Worm (Caenorhabditis elegans): ENCODE data around the gene plk-3.

ce11 chrIV:7439377-7439776, 33.6 kb downstream of the plk-3 start:
- TF ChIP-seq ttx-3 (tag; optimal IDR thresholded peaks at IDR 0.05) (no peak), pha-4 (tag; optimal IDR thresholded peaks at IDR 0.05) (no peak), ama-1 (optimal IDR thresholded peaks at IDR 0.05) (no peak), elt-2 (tag; optimal IDR thresholded peaks at IDR 0.05) (no peak), F13H6.1 (tag; optimal IDR thresholded peaks at IDR 0.05) (no peak), dmd-4 (tag; optimal IDR thresholded peaks at IDR 0.05; ENCODE audit: borderline replicate concordance) (no peak), fkh-10 (GFP tag; optimal IDR thresholded peaks at IDR 0.05) (no peak), sox-2 (GFP tag; IDR thresholded peaks at IDR 0.05) (no peak), fkh-6 (tag; optimal IDR thresholded peaks at IDR 0.05) (no peak)

Measured in whole organism, late embryonic.